Worm (Caenorhabditis elegans): ENCODE measurements around the gene C01G6.3.

ce11 chrII:9271285-9271684, 1.6 kb downstream of the C01G6.3 start:
- TF ChIP-seq cog-1 (tag; optimal IDR thresholded peaks at IDR 0.05) (no peak), ref-1 (GFP tag; conservative IDR thresholded peaks at IDR 0.05) (no peak), ztf-23 (GFP tag; IDR thresholded peaks at IDR 0.05) (no peak), flt-1 (GFP tag; IDR thresholded peaks at IDR 0.05) (no peak), klf-2 (GFP tag; conservative IDR thresholded peaks at IDR 0.05) (no peak), ztf-29 (GFP tag; IDR thresholded peaks at IDR 0.05) (no peak)
